Fruit fly (Drosophila melanogaster) whole organism, embryonic: ENCODE data around the gene CG5246.
A peak's percentile ranks its signal among the peaks of the same experiment; 100 is the strongest.

ENCODE experiments used
- B-H2 ChIP-seq: fragments of 200-800 bp; sonication (Bioruptor generic); optimal IDR thresholded peaks from 2 replicates; lab custom pipeline; 2018; ENCODE audit warnings: missing biosample characterization, mild to moderate bottlenecking, missing genetic modification characterization
- Bteb2 ChIP-seq: fragments of 200-800 bp; sonication (Bioruptor generic); optimal IDR thresholded peaks from 2 replicates; lab custom pipeline; 2016; ENCODE audit warnings: missing biosample characterization, missing genetic modification characterization
- CG11560 ChIP-seq: fragments of 200-800 bp; sonication (Bioruptor generic); IDR thresholded peaks from 3 replicates; pipeline ENCODE4 v1.3.6; 2022; ENCODE audit warnings: missing biosample characterization, missing genetic modification characterization
- CG13287 ChIP-seq: fragments of 200-800 bp; sonication (Bioruptor generic); IDR thresholded peaks from 2 replicates; pipeline ENCODE4 v1.3.6; 2022; ENCODE audit warnings: missing biosample characterization, missing genetic modification characterization; ENCODE audit not compliant: partially characterized antibody
- CG15011 ChIP-seq: fragments of 200-800 bp; sonication (Bioruptor generic); optimal IDR thresholded peaks from 3 replicates; lab custom pipeline; 2018; ENCODE audit warnings: missing biosample characterization, mild to moderate bottlenecking, missing genetic modification characterization
- CG15073 ChIP-seq: fragments of 200-800 bp; sonication (Bioruptor generic); optimal IDR thresholded peaks from 2 replicates; lab custom pipeline; 2016; ENCODE audit warnings: missing biosample characterization, missing genetic modification characterization
- CG17568 ChIP-seq: fragments of 200-800 bp; sonication (Bioruptor generic); optimal IDR thresholded peaks from 2 replicates; lab custom pipeline; 2018; ENCODE audit warnings: missing biosample characterization, mild to moderate bottlenecking, missing genetic modification characterization, moderate library complexity
- CG17829 ChIP-seq: fragments of 200-800 bp; optimal IDR thresholded peaks from 2 replicates; lab custom pipeline; 2019; ENCODE audit warnings: missing biosample characterization, mild to moderate bottlenecking, missing genetic modification characterization, moderate library complexity
- CG18599 ChIP-seq: fragments of 200-800 bp; sonication (Bioruptor generic); optimal IDR thresholded peaks from 3 replicates; lab custom pipeline; 2017; ENCODE audit warnings: missing biosample characterization, missing genetic modification characterization, mild to moderate bottlenecking, moderate library complexity, missing genetic modification reagents
- CG30403 ChIP-seq: fragments of 200-800 bp; sonication (Bioruptor generic); optimal IDR thresholded peaks from 3 replicates; lab custom pipeline; 2016; ENCODE audit warnings: missing biosample characterization, missing genetic modification characterization
- CG3065 ChIP-seq: fragments of 200-800 bp; sonication (Bioruptor generic); optimal IDR thresholded peaks from 2 replicates; lab custom pipeline; 2016; ENCODE audit warnings: missing biosample characterization, missing genetic modification characterization
- CG32532 ChIP-seq: fragments of 200-800 bp; sonication (Bioruptor generic); IDR thresholded peaks from 2 replicates; pipeline ENCODE4 v1.3.6; 2022; ENCODE audit warnings: missing biosample characterization, missing genetic modification characterization
- CG4617 ChIP-seq: fragments of 200-800 bp; sonication (Bioruptor generic); optimal IDR thresholded peaks from 3 replicates; lab custom pipeline; 2016; ENCODE audit warnings: missing biosample characterization, missing genetic modification characterization, borderline replicate concordance
- CG7271 ChIP-seq: fragments of 200-800 bp; sonication (Bioruptor generic); optimal IDR thresholded peaks from 2 replicates; lab custom pipeline; 2018; ENCODE audit warnings: missing biosample characterization, mild to moderate bottlenecking, missing genetic modification characterization, moderate library complexity
- CG8924 ChIP-seq: fragments of 200-800 bp; optimal IDR thresholded peaks from 3 replicates; lab custom pipeline; 2019; ENCODE audit warnings: missing biosample characterization, mild to moderate bottlenecking, missing genetic modification characterization, moderate library complexity
- CHES-1-like ChIP-seq: fragments of 200-800 bp; sonication (Bioruptor generic); optimal IDR thresholded peaks from 2 replicates; lab custom pipeline; 2016; ENCODE audit warnings: missing biosample characterization, missing genetic modification characterization
- CoRest ChIP-seq: fragments of 200-800 bp; sonication (Bioruptor generic); optimal IDR thresholded peaks from 3 replicates; lab custom pipeline; 2018; ENCODE audit warnings: missing biosample characterization, mild to moderate bottlenecking, missing genetic modification characterization, moderate library complexity
- Dref ChIP-seq: fragments of 200-800 bp; sonication (Bioruptor generic); IDR thresholded peaks from 2 replicates; pipeline ENCODE4 v1.3.6; 2022; ENCODE audit warnings: missing biosample characterization, missing genetic modification characterization
- E2f2 ChIP-seq: fragments of 200-800 bp; sonication (Bioruptor generic); IDR thresholded peaks from 2 replicates; pipeline ENCODE4 v1.3.6; 2022; ENCODE audit warnings: missing biosample characterization, missing genetic modification characterization
- Elba2 ChIP-seq: fragments of 200-800 bp; sonication (Bioruptor generic); optimal IDR thresholded peaks from 3 replicates; lab custom pipeline; 2016; ENCODE audit warnings: missing biosample characterization, missing genetic modification characterization
- Fer1 ChIP-seq: fragments of 200-800 bp; sonication (Bioruptor generic); optimal IDR thresholded peaks from 2 replicates; lab custom pipeline; 2017; ENCODE audit warnings: missing biosample characterization, mild to moderate bottlenecking, missing genetic modification characterization
- HLH54F ChIP-seq: fragments of 200-800 bp; sonication (Bioruptor generic); optimal IDR thresholded peaks from 3 replicates; lab custom pipeline; 2016; ENCODE audit warnings: missing biosample characterization, missing genetic modification characterization
- Hand ChIP-seq: fragments of 200-800 bp; sonication (Bioruptor generic); optimal IDR thresholded peaks from 2 replicates; lab custom pipeline; 2017; ENCODE audit warnings: mild to moderate bottlenecking, missing biosample characterization, missing genetic modification reagents, missing genetic modification characterization
- HmgD ChIP-seq: fragments of 200-800 bp; sonication (Bioruptor generic); optimal IDR thresholded peaks from 3 replicates; lab custom pipeline; 2016; ENCODE audit warnings: missing biosample characterization, missing genetic modification characterization
- Max ChIP-seq: fragments of 200-800 bp; sonication (Bioruptor generic); optimal IDR thresholded peaks from 2 replicates; lab custom pipeline; 2016; ENCODE audit warnings: missing biosample characterization, mild to moderate bottlenecking, missing genetic modification characterization
- Nf-YB ChIP-seq: fragments of 200-800 bp; sonication (Bioruptor generic); optimal IDR thresholded peaks from 3 replicates; lab custom pipeline; 2019; ENCODE audit warnings: missing biosample characterization, mild to moderate bottlenecking, missing genetic modification characterization, moderate library complexity
- Opbp ChIP-seq: fragments of 200-800 bp; sonication (Bioruptor generic); IDR thresholded peaks from 3 replicates; pipeline ENCODE4 v1.3.6; 2022; ENCODE audit warnings: missing biosample characterization, missing genetic modification characterization; ENCODE audit not compliant: partially characterized antibody
- Ptx1 ChIP-seq: fragments of 200-800 bp; sonication (Bioruptor generic); IDR thresholded peaks from 2 replicates; pipeline ENCODE4 v1.3.6; 2022; ENCODE audit warnings: missing biosample characterization, missing genetic modification characterization
- Sry-β ChIP-seq: fragments of 200-800 bp; sonication (Bioruptor generic); optimal IDR thresholded peaks from 2 replicates; lab custom pipeline; 2018; ENCODE audit warnings: missing biosample characterization, mild to moderate bottlenecking, missing genetic modification characterization, moderate library complexity
- bigmax ChIP-seq: fragments of 200-800 bp; sonication (Bioruptor generic); optimal IDR thresholded peaks from 2 replicates; lab custom pipeline; 2018; ENCODE audit warnings: missing biosample characterization, mild to moderate bottlenecking, missing genetic modification characterization
- caup ChIP-seq: fragments of 200-800 bp; sonication (Bioruptor generic); optimal IDR thresholded peaks from 3 replicates; lab custom pipeline; 2017; ENCODE audit warnings: missing biosample characterization, mild to moderate bottlenecking, missing genetic modification characterization, moderate library complexity; ENCODE audit not compliant: severe bottlenecking
- crp ChIP-seq, 2 experiments: fragments of 200-800 bp; sonication (Bioruptor generic); optimal IDR thresholded peaks; 2 replicates in 1 of 2; 3 replicates in 1 of 2; lab custom pipeline; 2017; ENCODE audit warnings: missing biosample characterization in 2 of 2, missing genetic modification characterization in 2 of 2, mild to moderate bottlenecking in 1 of 2, moderate library complexity in 1 of 2
- ems ChIP-seq: fragments of 200-800 bp; sonication (Bioruptor generic); optimal IDR thresholded peaks from 3 replicates; lab custom pipeline; 2016; ENCODE audit warnings: missing biosample characterization, missing genetic modification characterization
- fd3F ChIP-seq: fragments of 200-800 bp; sonication (Bioruptor generic); optimal IDR thresholded peaks from 2 replicates; lab custom pipeline; 2018; ENCODE audit warnings: missing biosample characterization, mild to moderate bottlenecking, missing genetic modification characterization, moderate library complexity
- fd64A ChIP-seq: fragments of 200-800 bp; sonication (Bioruptor generic); optimal IDR thresholded peaks from 3 replicates; lab custom pipeline; 2018; ENCODE audit warnings: missing biosample characterization, mild to moderate bottlenecking, missing genetic modification characterization
- grn ChIP-seq: fragments of 200-800 bp; sonication (Bioruptor generic); optimal IDR thresholded peaks from 3 replicates; lab custom pipeline; 2017; ENCODE audit warnings: missing biosample characterization, missing genetic modification characterization
- gt ChIP-seq: fragments of 200-800 bp; sonication (Bioruptor generic); IDR thresholded peaks from 2 replicates; pipeline ENCODE4 v1.3.6; 2022; ENCODE audit warnings: missing biosample characterization, missing genetic modification characterization
- h ChIP-seq: fragments of >200 bp; optimal IDR thresholded peaks from 2 replicates; lab custom pipeline; 2017
- lab ChIP-seq: fragments of 200-800 bp; sonication (Bioruptor generic); optimal IDR thresholded peaks from 3 replicates; lab custom pipeline; 2017; ENCODE audit warnings: missing biosample characterization, missing genetic modification characterization, mild to moderate bottlenecking, moderate library complexity, missing genetic modification reagents
- mam ChIP-seq: fragments of 200-800 bp; sonication (Bioruptor generic); optimal IDR thresholded peaks from 3 replicates; lab custom pipeline; 2016; ENCODE audit warnings: missing biosample characterization, missing genetic modification characterization
- nerfin-1 ChIP-seq: fragments of 200-800 bp; sonication (Bioruptor generic); optimal IDR thresholded peaks from 3 replicates; lab custom pipeline; 2019; ENCODE audit warnings: missing biosample characterization, mild to moderate bottlenecking, missing genetic modification characterization, moderate library complexity
- pum ChIP-seq: fragments of 200-800 bp; sonication (Bioruptor generic); optimal IDR thresholded peaks from 2 replicates; lab custom pipeline; 2016; ENCODE audit warnings: missing biosample characterization, missing genetic modification characterization
- sim ChIP-seq: fragments of 200-800 bp; sonication (Bioruptor generic); IDR thresholded peaks from 2 replicates; pipeline ENCODE4 v1.3.6; 2022; ENCODE audit warnings: missing biosample characterization, missing genetic modification characterization
- sima ChIP-seq: fragments of 200-800 bp; sonication (Bioruptor generic); optimal IDR thresholded peaks from 2 replicates; lab custom pipeline; 2016; ENCODE audit warnings: missing biosample characterization, missing genetic modification characterization
- twi ChIP-seq: fragments of 200-800 bp; optimal IDR thresholded peaks from 2 replicates; lab custom pipeline; 2019; ENCODE audit warnings: missing biosample characterization, mild to moderate bottlenecking, missing genetic modification characterization, moderate library complexity
- vnd ChIP-seq: fragments of 200-800 bp; sonication (Bioruptor generic); IDR thresholded peaks from 3 replicates; pipeline ENCODE4 v1.3.6; 2022; ENCODE audit warnings: missing biosample characterization, missing genetic modification characterization; ENCODE audit not compliant: partially characterized antibody
- zfh2 ChIP-seq: fragments of 200-800 bp; sonication (Bioruptor generic); optimal IDR thresholded peaks from 2 replicates; lab custom pipeline; 2016; ENCODE audit warnings: missing biosample characterization, missing genetic modification characterization

The CG5246 gene

dm6 chr3R:17149080-17149746 is 13.3 kb downstream of the CG5246 start, which contains the start of the genes m-cup and Det (continued):
- TF ChIP-seq CG17829 (tag; lab: Kevin White, UChicago) (peak; percentile 37), Ptx1 (GFP tag; lab: Robert Waterston, UW) (no peak), HmgD (GFP tag; lab: Kevin White, UChicago) (no peak), vnd (peak; percentile 73), CG18599 (GFP tag; lab: Kevin White, UChicago) (peak; percentile 18), CG3065 (GFP tag; lab: Kevin White, UChicago) (no peak), CG32532 (GFP tag; lab: Robert Waterston, UW) (0 out of 2 replicates have a peak, but pooled peaks have one; percentile 7), CG11560 (tag; lab: Robert Waterston, UW) (no peak), CG30403 (GFP tag; lab: Kevin White, UChicago) (peak; percentile 2), CG7271 (peak; percentile 26), zfh2 (peak; percentile 31), CG15011 (GFP tag; lab: Kevin White, UChicago) (no peak), HLH54F (peak; percentile 1), Nf-YB (GFP tag; lab: Kevin White, UChicago) (no peak), Elba2 (GFP tag; lab: Kevin White, UChicago) (no peak), CG13287 (GFP tag; lab: Robert Waterston, UW) (peak; percentile 84), Fer1 (GFP tag; lab: Kevin White, UChicago) (peak; percentile 29), twi (tag; lab: Kevin White, UChicago) (no peak), sim (GFP tag; lab: Robert Waterston, UW) (no peak), pum (GFP tag; lab: Kevin White, UChicago) (peak; percentile 6), CoRest (tag; lab: Kevin White, UChicago) (peak; percentile 45), h (lab: Kevin White, UChicago) (no peak), CG15073 (GFP tag; lab: Kevin White, UChicago) (no peak), grn (GFP tag; lab: Kevin White, UChicago) (no peak), sima (GFP tag; lab: Kevin White, UChicago) (no peak), CG4617 (GFP tag; lab: Kevin White, UChicago) (peak; percentile 44)

dm6 chr3R:17150287-17150686 is 14.4 kb downstream of the CG5246 start, which contains the start of gene Smug:
Gene Smug, plus strand, starts transcription at chr3R:17150587.
- no peak for TF ChIP-seq bigmax (GFP tag; lab: Kevin White, UChicago)
- peak in 1 of 2 experiments; percentile 59 for TF ChIP-seq crp (GFP tag; optimal IDR thresholded peaks at IDR 0.05; lab: Kevin White, UChicago)
- no peak for TF ChIP-seq Opbp (GFP tag; lab: Robert Waterston, UW)
- TF ChIP-seq CG8924 (tag; lab: Kevin White, UChicago), result no peak
- TF ChIP-seq E2f2, result peak; percentile 16; the same call in 1 of the 2 replicates
- TF ChIP-seq Hand (GFP tag; lab: Kevin White, UChicago), result no peak
- TF ChIP-seq lab (GFP tag; lab: Kevin White, UChicago), result no peak
- peak; percentile 23 for TF ChIP-seq nerfin-1
- TF ChIP-seq CG17568, result no peak

- TF ChIP-seq Max (GFP tag; lab: Kevin White, UChicago) (peak; percentile 42), CG7271 (no peak), caup (GFP tag; lab: Kevin White, UChicago) (peak; percentile 63), Dref (GFP tag; lab: Robert Waterston, UW) (0 out of 2 replicates have a peak, but pooled peaks have one; percentile 36), fd64A (GFP tag; lab: Kevin White, UChicago) (no peak), Bteb2 (GFP tag; lab: Kevin White, UChicago) (no peak), fd3F (GFP tag; lab: Kevin White, UChicago) (peak; percentile 15), B-H2 (peak; percentile 57), CHES-1-like (GFP tag; lab: Kevin White, UChicago) (no peak), ems (GFP tag; lab: Kevin White, UChicago) (peak; percentile 54), mam (GFP tag; lab: Kevin White, UChicago) (peak; percentile 47), gt (GFP tag; lab: Robert Waterston, UW) (no peak), Sry-β (peak; percentile 22)
Measured at dm6 chr3R:17151376-17152026, 15.6 kb downstream of the CG5246 start, which contains the start of gene CG5292. Gene CG5292, plus strand, starts transcription at chr3R:17151861.
